Worm (Caenorhabditis elegans): ENCODE measurements around the gene C14A6.3.

C14A6.3 gene

ce11 chrV:18157707-18158106 is 11.5 kb downstream of the C14A6.3 start, which contains the start of gene clec-48:
Gene clec-48 (plus strand): TSS chrV:18158026.
- TF ChIP-seq ceh-34 (tag; optimal IDR thresholded peaks at IDR 0.05) (no peak), pag-3 (tag; optimal IDR thresholded peaks at IDR 0.05; ENCODE audit: borderline replicate concordance) (no peak), fax-1 (tag; optimal IDR thresholded peaks at IDR 0.05) (no peak), ref-2 (tag; optimal IDR thresholded peaks at IDR 0.05) (no peak)

- TF ChIP-seq ahr-1 (tag; optimal IDR thresholded peaks at IDR 0.05): no peak
- no peak for TF ChIP-seq madf-2 (tag; optimal IDR thresholded peaks at IDR 0.05)
- no peak for TF ChIP-seq rnt-1 (tag; optimal IDR thresholded peaks at IDR 0.05)
- TF ChIP-seq lim-6 (tag; optimal IDR thresholded peaks at IDR 0.05): no peak
- TF ChIP-seq ceh-34 (tag; optimal IDR thresholded peaks at IDR 0.05): no peak
- no peak for TF ChIP-seq ztf-16 (tag; optimal IDR thresholded peaks at IDR 0.05)
- TF ChIP-seq mec-3 (tag; optimal IDR thresholded peaks at IDR 0.05; ENCODE audit: borderline replicate concordance): no peak
- no peak for TF ChIP-seq ceh-6 (GFP tag; optimal IDR thresholded peaks at IDR 0.05)
Observed at ce11 chrV:18158172-18158571, 12.0 kb downstream of the C14A6.3 start.

- no peak for TF ChIP-seq lim-6 (tag; optimal IDR thresholded peaks at IDR 0.05)
- TF ChIP-seq pros-1 (tag; optimal IDR thresholded peaks at IDR 0.05): no peak
- no peak for TF ChIP-seq sox-2 (GFP tag; IDR thresholded peaks at IDR 0.05)
- TF ChIP-seq hlh-6 (tag; optimal IDR thresholded peaks at IDR 0.05): no peak
- no peak for TF ChIP-seq F13H6.1 (tag; optimal IDR thresholded peaks at IDR 0.05)
Observed at ce11 chrV:18161228-18161627, 15.1 kb downstream of the C14A6.3 start, which contains the start of gene C14A6.13. Gene C14A6.13 (minus strand): TSS chrV:18161328.

ce11 chrV:18162568-18162967 is 16.4 kb downstream of the C14A6.3 start, which contains the start of gene C14A6.12:
Gene C14A6.12 (minus strand): TSS chrV:18162668.
- TF ChIP-seq ama-1 (optimal IDR thresholded peaks at IDR 0.05) (no peak), nfya-1 (tag; optimal IDR thresholded peaks at IDR 0.05) (no peak), pha-4 (tag; optimal IDR thresholded peaks at IDR 0.05) (no peak), ceh-14 (tag; optimal IDR thresholded peaks at IDR 0.05) (no peak), elt-4 (tag; optimal IDR thresholded peaks at IDR 0.05) (no peak), dmd-4 (tag; optimal IDR thresholded peaks at IDR 0.05; ENCODE audit: borderline replicate concordance) (no peak), lim-6 (tag; optimal IDR thresholded peaks at IDR 0.05) (no peak), ahr-1 (tag; optimal IDR thresholded peaks at IDR 0.05) (no peak), unc-86 (tag; optimal IDR thresholded peaks at IDR 0.05) (no peak), unc-3 (GFP tag; conservative IDR thresholded peaks at IDR 0.05) (no peak), unc-3 (tag; optimal IDR thresholded peaks at IDR 0.05) (no peak), ceh-2 (tag; optimal IDR thresholded peaks at IDR 0.05) (no peak), mec-3 (tag; optimal IDR thresholded peaks at IDR 0.05; ENCODE audit: borderline replicate concordance) (no peak), fkh-10 (GFP tag; optimal IDR thresholded peaks at IDR 0.05) (no peak), ceh-19 (GFP tag; optimal IDR thresholded peaks at IDR 0.05) (no peak), ceh-18 (tag; optimal IDR thresholded peaks at IDR 0.05) (no peak), ceh-6 (GFP tag; optimal IDR thresholded peaks at IDR 0.05) (no peak), pha-2 (tag; optimal IDR thresholded peaks at IDR 0.05) (no peak)

ce11 chrV:18163434-18163833 is 17.3 kb downstream of the C14A6.3 start:
- TF ChIP-seq pha-4 (tag; optimal IDR thresholded peaks at IDR 0.05) (no peak), nhr-232 (tag; optimal IDR thresholded peaks at IDR 0.05) (no peak), ama-1 (optimal IDR thresholded peaks at IDR 0.05) (no peak), ceh-6 (GFP tag; optimal IDR thresholded peaks at IDR 0.05) (no peak), ets-4 (tag; optimal IDR thresholded peaks at IDR 0.05) (no peak), zip-5 (tag; optimal IDR thresholded peaks at IDR 0.05) (no peak), ceh-48 (tag; optimal IDR thresholded peaks at IDR 0.05) (no peak), fkh-10 (GFP tag; optimal IDR thresholded peaks at IDR 0.05) (no peak), dmd-4 (tag; optimal IDR thresholded peaks at IDR 0.05; ENCODE audit: borderline replicate concordance) (no peak), sox-4 (tag; optimal IDR thresholded peaks at IDR 0.05) (no peak), mec-3 (tag; optimal IDR thresholded peaks at IDR 0.05; ENCODE audit: borderline replicate concordance) (no peak), unc-3 (GFP tag; conservative IDR thresholded peaks at IDR 0.05) (no peak), unc-3 (tag; optimal IDR thresholded peaks at IDR 0.05) (no peak), ceh-31 (tag; optimal IDR thresholded peaks at IDR 0.05) (no peak), elt-4 (tag; optimal IDR thresholded peaks at IDR 0.05) (no peak), Y22D7AL.16 (tag; optimal IDR thresholded peaks at IDR 0.05) (no peak), hlh-15 (tag; optimal IDR thresholded peaks at IDR 0.05) (no peak), pat-9 (tag; optimal IDR thresholded peaks at IDR 0.05) (no peak)

Measured in whole organism, late embryonic.